Fruit fly (Drosophila melanogaster) whole organism, embryonic: ENCODE measurements around the gene IntS2.

ENCODE experiments used
- Aef1 ChIP-seq: fragments of 200-800 bp; sonication (Bioruptor generic); IDR thresholded peaks from 3 replicates; pipeline ENCODE4 v1.3.6; 2022; ENCODE audit warnings: missing biosample characterization, missing genetic modification characterization
- Bdp1 ChIP-seq: fragments of 200-800 bp; sonication (Bioruptor generic); optimal IDR thresholded peaks from 3 replicates; lab custom pipeline; 2016; ENCODE audit warnings: missing biosample characterization, missing genetic modification characterization
- Blimp-1 ChIP-seq: fragments of 200-800 bp; sonication (Bioruptor generic); optimal IDR thresholded peaks from 3 replicates; lab custom pipeline; 2018; ENCODE audit warnings: missing biosample characterization, missing genetic modification characterization, mild to moderate bottlenecking, moderate library complexity, missing genetic modification reagents
- CG11695 ChIP-seq: fragments of 200-800 bp; sonication (Bioruptor generic); IDR thresholded peaks from 3 replicates; pipeline ENCODE4 v1.3.6; 2022; ENCODE audit warnings: missing biosample characterization, missing genetic modification characterization
- CG13894 ChIP-seq: fragments of 200-800 bp; sonication (Bioruptor generic); optimal IDR thresholded peaks from 3 replicates; lab custom pipeline; 2018; ENCODE audit warnings: missing biosample characterization, mild to moderate bottlenecking, missing genetic modification characterization, moderate library complexity
- CG14014 ChIP-seq: fragments of 200-800 bp; sonication (Bioruptor generic); IDR thresholded peaks from 2 replicates; pipeline ENCODE4 v1.3.6; 2022; ENCODE audit warnings: missing biosample characterization, missing genetic modification characterization
- CG14667 ChIP-seq: fragments of 200-800 bp; sonication (Bioruptor generic); IDR thresholded peaks from 2 replicates; pipeline ENCODE4 v1.3.6; 2022; ENCODE audit warnings: missing biosample characterization, missing genetic modification characterization
- CG14860 ChIP-seq: fragments of 200-800 bp; sonication (Bioruptor generic); IDR thresholded peaks from 3 replicates; pipeline ENCODE4 v1.3.6; 2022; ENCODE audit warnings: missing biosample characterization, missing genetic modification characterization; ENCODE audit not compliant: partially characterized antibody
- CG1603 ChIP-seq: fragments of 200-800 bp; sonication (Bioruptor generic); optimal IDR thresholded peaks from 2 replicates; lab custom pipeline; 2019; ENCODE audit warnings: missing biosample characterization, mild to moderate bottlenecking, missing genetic modification characterization, moderate library complexity
- CG16815 ChIP-seq: fragments of 200-800 bp; sonication (Bioruptor generic); optimal IDR thresholded peaks from 3 replicates; lab custom pipeline; 2017; ENCODE audit warnings: missing biosample characterization, mild to moderate bottlenecking, missing genetic modification characterization
- CG17612 ChIP-seq: fragments of 200-800 bp; sonication (Bioruptor generic); IDR thresholded peaks from 2 replicates; pipeline ENCODE4 v1.3.6; 2022; ENCODE audit warnings: missing biosample characterization, missing genetic modification characterization
- CG17829 ChIP-seq: fragments of 200-800 bp; optimal IDR thresholded peaks from 2 replicates; lab custom pipeline; 2019; ENCODE audit warnings: missing biosample characterization, mild to moderate bottlenecking, missing genetic modification characterization, moderate library complexity
- CG18619 ChIP-seq: fragments of 200-800 bp; sonication (Bioruptor generic); optimal IDR thresholded peaks from 3 replicates; lab custom pipeline; 2017; ENCODE audit warnings: missing biosample characterization, mild to moderate bottlenecking, missing genetic modification characterization
- CG2129 ChIP-seq: fragments of 200-800 bp; sonication (Bioruptor generic); IDR thresholded peaks from 2 replicates; pipeline ENCODE4 v1.3.6; 2022; ENCODE audit warnings: missing biosample characterization, missing genetic modification characterization; ENCODE audit not compliant: partially characterized antibody
- CG32772 ChIP-seq: fragments of 200-800 bp; sonication (Bioruptor generic); IDR thresholded peaks from 2 replicates; pipeline ENCODE4 v1.3.6; 2022; ENCODE audit warnings: missing biosample characterization, missing genetic modification characterization
- CG3726 ChIP-seq: fragments of 200-800 bp; sonication (Bioruptor generic); IDR thresholded peaks from 3 replicates; pipeline ENCODE4, ENCODE4 v1.3.6; 2022; ENCODE audit warnings: missing biosample characterization, missing genetic modification characterization
- CG6765 ChIP-seq: fragments of 200-800 bp; sonication (Bioruptor generic); optimal IDR thresholded peaks from 3 replicates; lab custom pipeline; 2017; ENCODE audit warnings: missing biosample characterization, mild to moderate bottlenecking, missing genetic modification characterization
- CG7271 ChIP-seq: fragments of 200-800 bp; sonication (Bioruptor generic); optimal IDR thresholded peaks from 2 replicates; lab custom pipeline; 2018; ENCODE audit warnings: missing biosample characterization, mild to moderate bottlenecking, missing genetic modification characterization, moderate library complexity
- CG7786 ChIP-seq: fragments of 200-800 bp; sonication (Bioruptor generic); optimal IDR thresholded peaks from 2 replicates; lab custom pipeline; 2016; ENCODE audit warnings: missing biosample characterization, missing genetic modification characterization
- CG7839 ChIP-seq: fragments of 200-800 bp; sonication (Bioruptor generic); optimal IDR thresholded peaks from 3 replicates; lab custom pipeline; 2018; ENCODE audit warnings: missing biosample characterization, mild to moderate bottlenecking, missing genetic modification characterization, moderate library complexity
- Doc3 ChIP-seq: fragments of 200-800 bp; sonication (Bioruptor generic); IDR thresholded peaks from 3 replicates; pipeline ENCODE4 v1.3.6; 2022; ENCODE audit warnings: missing biosample characterization, missing genetic modification characterization; ENCODE audit not compliant: partially characterized antibody
- E2f1 ChIP-seq: fragments of 200-800 bp; sonication (Bioruptor generic); IDR thresholded peaks from 2 replicates; pipeline ENCODE4 v1.3.6; 2022; ENCODE audit warnings: missing biosample characterization, missing genetic modification characterization
- Eip74EF ChIP-seq, 2 experiments: fragments of 200-800 bp in 1 of 2; fragments of >200 bp in 1 of 2; sonication (Bioruptor generic) in 1 of 2; optimal IDR thresholded peaks; 2 replicates each; lab custom pipeline; 2017 to 2019; ENCODE audit warnings: missing biosample characterization in 2 of 2, missing genetic modification characterization in 2 of 2, mild to moderate bottlenecking in 1 of 2, moderate library complexity in 1 of 2
- Hr3 ChIP-seq: fragments of 200-800 bp; sonication (Bioruptor generic); optimal IDR thresholded peaks from 3 replicates; lab custom pipeline; 2016; ENCODE audit warnings: missing biosample characterization, missing genetic modification characterization
- Hr51 ChIP-seq, 2 experiments: fragments of 200-800 bp; sonication (Bioruptor generic); optimal IDR thresholded peaks; 2 replicates in 1 of 2; 3 replicates in 1 of 2; lab custom pipeline; 2016 to 2018; ENCODE audit warnings: missing biosample characterization in 2 of 2, missing genetic modification characterization in 2 of 2, mild to moderate bottlenecking in 1 of 2, moderate library complexity in 1 of 2
- Hr78 ChIP-seq, 2 experiments: fragments of 200-800 bp in 1 of 2; fragments of >200 bp in 1 of 2; sonication (Bioruptor generic) in 1 of 2; optimal IDR thresholded peaks; 2 replicates each; lab custom pipeline; 2017 to 2019; ENCODE audit warnings: missing biosample characterization in 2 of 2, missing genetic modification characterization in 2 of 2, mild to moderate bottlenecking in 1 of 2, moderate library complexity in 1 of 2
- Lim3 ChIP-seq: fragments of 200-800 bp; sonication (Bioruptor generic); IDR thresholded peaks from 2 replicates; pipeline ENCODE4 v1.3.6; 2022; ENCODE audit warnings: missing biosample characterization, missing genetic modification characterization
- Mad ChIP-seq: fragments of 200-800 bp; sonication (Bioruptor generic); optimal IDR thresholded peaks from 2 replicates; lab custom pipeline; 2016; ENCODE audit warnings: missing biosample characterization, missing genetic modification characterization
- Mrtf ChIP-seq: fragments of 200-800 bp; sonication (Bioruptor generic); IDR thresholded peaks from 3 replicates; pipeline ENCODE4 v1.3.6; 2022; ENCODE audit warnings: missing biosample characterization, missing genetic modification characterization
- Sin3A ChIP-seq: fragments of >200 bp; optimal IDR thresholded peaks from 2 replicates; lab custom pipeline; 2018
- Six4 ChIP-seq: fragments of 200-800 bp; sonication (Bioruptor generic); optimal IDR thresholded peaks from 2 replicates; lab custom pipeline; 2016; ENCODE audit warnings: missing biosample characterization, missing genetic modification characterization
- ab ChIP-seq: fragments of 200-800 bp; sonication (Bioruptor generic); optimal IDR thresholded peaks from 2 replicates; lab custom pipeline; 2016; ENCODE audit warnings: missing biosample characterization, missing genetic modification characterization
- ap ChIP-seq: fragments of 200-800 bp; sonication (Bioruptor generic); IDR thresholded peaks from 2 replicates; pipeline ENCODE4 v1.3.6; 2022; ENCODE audit warnings: missing biosample characterization, missing genetic modification characterization
- br ChIP-seq: fragments of >200 bp; optimal IDR thresholded peaks from 2 replicates; lab custom pipeline; 2017
- cas ChIP-seq: fragments of 200-800 bp; sonication (Bioruptor generic); IDR thresholded peaks from 2 replicates; pipeline ENCODE4 v1.3.6; 2022; ENCODE audit warnings: missing biosample characterization, missing genetic modification characterization
- disco-r ChIP-seq: fragments of 200-800 bp; sonication (Bioruptor generic); optimal IDR thresholded peaks from 2 replicates; lab custom pipeline; 2016; ENCODE audit warnings: missing biosample characterization, missing genetic modification characterization
- exex ChIP-seq: fragments of 200-800 bp; sonication (Bioruptor generic); optimal IDR thresholded peaks from 4 replicates; lab custom pipeline; 2018; ENCODE audit warnings: missing biosample characterization, mild to moderate bottlenecking, missing genetic modification characterization, moderate library complexity
- fd96Cb ChIP-seq: fragments of 200-800 bp; sonication (Bioruptor generic); optimal IDR thresholded peaks from 2 replicates; lab custom pipeline; 2018; ENCODE audit warnings: missing biosample characterization, mild to moderate bottlenecking, missing genetic modification characterization, moderate library complexity
- grn ChIP-seq: fragments of 200-800 bp; sonication (Bioruptor generic); optimal IDR thresholded peaks from 3 replicates; lab custom pipeline; 2017; ENCODE audit warnings: missing biosample characterization, missing genetic modification characterization
- hth ChIP-seq: fragments of >200 bp; optimal IDR thresholded peaks from 2 replicates; lab custom pipeline; 2017; ENCODE audit warnings: inconsistent platforms
- insv ChIP-seq, 2 experiments: fragments of 200-800 bp; sonication (Bioruptor generic); optimal IDR thresholded peaks; 3 replicates each; lab custom pipeline; 2016 to 2018; ENCODE audit warnings: missing biosample characterization in 2 of 2, missing genetic modification characterization in 2 of 2
- kah ChIP-seq: fragments of 200-800 bp; sonication (Bioruptor generic); optimal IDR thresholded peaks from 2 replicates; lab custom pipeline; 2018; ENCODE audit warnings: missing biosample characterization, mild to moderate bottlenecking, missing genetic modification characterization
- klu ChIP-seq: fragments of 200-800 bp; sonication (Bioruptor generic); IDR thresholded peaks from 2 replicates; pipeline ENCODE4 v1.3.6; 2022; ENCODE audit warnings: missing biosample characterization, missing genetic modification characterization
- lola ChIP-seq, 3 experiments: fragments of >200 bp in 2 of 3; fragments of 200-800 bp in 1 of 3; sonication (Bioruptor generic) in 1 of 3; optimal IDR thresholded peaks; 2 replicates each; lab custom pipeline; 2017 to 2019; ENCODE audit warnings: missing biosample characterization in 3 of 3, missing genetic modification characterization in 3 of 3, mild to moderate bottlenecking in 1 of 3, moderate library complexity in 1 of 3
- nmo ChIP-seq: fragments of 200-800 bp; sonication (Bioruptor generic); optimal IDR thresholded peaks from 2 replicates; lab custom pipeline; 2018; ENCODE audit warnings: missing biosample characterization, mild to moderate bottlenecking, missing genetic modification characterization, moderate library complexity
- pzg ChIP-seq: fragments of 200-800 bp; sonication (Bioruptor generic); optimal IDR thresholded peaks from 3 replicates; lab custom pipeline; 2018; ENCODE audit warnings: missing biosample characterization, mild to moderate bottlenecking, missing genetic modification characterization, moderate library complexity
- run ChIP-seq: fragments of 200-800 bp; sonication (Bioruptor generic); optimal IDR thresholded peaks from 3 replicates; lab custom pipeline; 2018; ENCODE audit warnings: missing biosample characterization, mild to moderate bottlenecking, missing genetic modification characterization
- scrt ChIP-seq: fragments of 200-800 bp; sonication (Bioruptor generic); optimal IDR thresholded peaks from 2 replicates; lab custom pipeline; 2018; ENCODE audit warnings: missing biosample characterization, mild to moderate bottlenecking, missing genetic modification characterization, moderate library complexity
- sr ChIP-seq: fragments of 200-800 bp; sonication (Bioruptor generic); IDR thresholded peaks from 3 replicates; pipeline ENCODE4 v1.3.6; 2022; ENCODE audit warnings: missing biosample characterization, missing genetic modification characterization
- tio ChIP-seq: fragments of 200-800 bp; sonication (Bioruptor generic); optimal IDR thresholded peaks from 2 replicates; lab custom pipeline; 2017; ENCODE audit warnings: missing biosample characterization, missing genetic modification characterization, inconsistent platforms

Gene IntS2

DNA sequence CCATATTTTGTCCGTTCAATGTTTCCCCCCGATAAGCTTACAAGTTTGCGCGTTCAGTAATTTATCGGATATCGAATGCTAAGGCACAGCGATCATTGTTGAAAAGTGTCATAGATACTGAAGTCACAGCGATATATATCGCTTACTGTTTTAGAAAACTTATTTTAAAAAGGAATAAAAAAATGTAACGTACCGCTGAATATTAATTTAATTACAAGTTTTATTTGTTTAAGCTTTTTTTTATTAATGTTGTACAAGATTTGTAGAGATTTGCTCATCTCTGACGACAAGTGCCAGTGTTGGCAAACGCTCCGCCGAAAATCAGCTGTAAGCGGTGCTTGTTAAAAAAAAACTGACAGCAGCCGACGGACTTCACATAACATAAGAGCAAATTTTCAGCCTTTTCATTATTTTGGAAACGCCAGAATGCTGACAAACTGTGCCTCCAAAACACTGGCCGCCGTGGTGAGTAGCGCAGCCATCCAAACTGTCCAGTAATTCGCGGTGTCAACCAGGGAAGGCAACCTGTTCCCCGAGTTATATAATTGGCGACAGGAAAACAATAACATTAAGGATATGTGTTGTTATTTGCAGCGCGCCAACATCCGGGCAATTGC lies 24.5 kb downstream of the IntS2 start, which contains the start of the genes corolla and ND-24 (continued):
- TF ChIP-seq Blimp-1 (GFP tag; lab: Kevin White, UChicago), result peak; percentile 80
- TF ChIP-seq CG32772 (GFP tag; lab: Robert Waterston, UW), result peak; percentile 91
- TF ChIP-seq klu (GFP tag; lab: Robert Waterston, UW), result peak; percentile 87
- TF ChIP-seq ab (GFP tag; lab: Kevin White, UChicago), result peak; percentile 4
- TF ChIP-seq nmo (GFP tag; lab: Kevin White, UChicago), result peak; percentile 84
- TF ChIP-seq pzg (GFP tag; lab: Kevin White, UChicago), result peak; percentile 70
- peak; percentile 77 for TF ChIP-seq CG11695 (GFP tag; lab: Robert Waterston, UW)
- no peak for TF ChIP-seq sr (GFP tag; lab: Robert Waterston, UW)
- TF ChIP-seq tio (GFP tag; lab: Kevin White, UChicago), result no peak
- peak; percentile 54 for TF ChIP-seq scrt (GFP tag; lab: Kevin White, UChicago)
- TF ChIP-seq Hr51 (GFP tag; optimal IDR thresholded peaks at IDR 0.05; lab: Kevin White, UChicago), result peak; percentile 78 to 82
- peak; percentile 91 for TF ChIP-seq Doc3 (GFP tag; lab: Robert Waterston, UW)
- no peak for TF ChIP-seq Hr78 (GFP tag; optimal IDR thresholded peaks at IDR 0.05; lab: Kevin White, UChicago)
- TF ChIP-seq br (lab: Kevin White, UChicago), result no peak
- no peak for TF ChIP-seq hth (lab: Kevin White, UChicago)
- no peak for TF ChIP-seq grn (GFP tag; lab: Kevin White, UChicago)
- peak; percentile 82 for TF ChIP-seq CG2129
- peak; percentile 73 for TF ChIP-seq disco-r (GFP tag; lab: Kevin White, UChicago)
- TF ChIP-seq insv (GFP tag; optimal IDR thresholded peaks at IDR 0.05; lab: Kevin White, UChicago), result no peak
- TF ChIP-seq kah (GFP tag; lab: Kevin White, UChicago), result peak; percentile 53
- 0 out of 3 replicates have a peak, but pooled peaks have one; percentile 66 for TF ChIP-seq CG3726 (GFP tag; lab: Robert Waterston, UW)
- TF ChIP-seq CG1603 (tag; lab: Kevin White, UChicago), result peak; percentile 65
- peak; percentile 88 for TF ChIP-seq Aef1 (GFP tag; lab: Robert Waterston, UW)
- TF ChIP-seq ap (GFP tag; lab: Robert Waterston, UW), result peak; percentile 78
- TF ChIP-seq CG18619 (GFP tag; lab: Kevin White, UChicago), result peak; percentile 68
- peak; percentile 79 for TF ChIP-seq CG17612 (GFP tag; lab: Robert Waterston, UW)
- TF ChIP-seq Bdp1 (GFP tag; lab: Kevin White, UChicago), result peak; percentile 71
- TF ChIP-seq CG7786 (GFP tag; lab: Kevin White, UChicago), result peak; percentile 77
- TF ChIP-seq CG7839 (tag; lab: Kevin White, UChicago), result no peak
- peak; percentile 49 for TF ChIP-seq CG7271
- TF ChIP-seq CG14667, result peak; percentile 88
- TF ChIP-seq CG6765 (GFP tag; lab: Kevin White, UChicago), result peak; percentile 60
- no peak for TF ChIP-seq exex (tag; lab: Kevin White, UChicago)
- no peak for TF ChIP-seq Eip74EF (GFP tag; optimal IDR thresholded peaks at IDR 0.05; lab: Kevin White, UChicago)
- peak; percentile 90 for TF ChIP-seq cas (GFP tag; lab: Robert Waterston, UW)
- peak; percentile 49; the same call in 1 of the 2 replicates for TF ChIP-seq Lim3 (GFP tag; lab: Robert Waterston, UW)
- no peak for TF ChIP-seq run
- TF ChIP-seq Sin3A, result peak; percentile 75
- peak; percentile 65 for TF ChIP-seq CG16815 (GFP tag; lab: Kevin White, UChicago)
- TF ChIP-seq CG13894 (tag; lab: Kevin White, UChicago), result peak; percentile 85
- TF ChIP-seq CG17829 (tag; lab: Kevin White, UChicago), result peak; percentile 70
- TF ChIP-seq CG14860 (GFP tag; lab: Robert Waterston, UW), result peak; percentile 87
- TF ChIP-seq Mrtf (GFP tag; lab: Robert Waterston, UW), result peak; percentile 71
- TF ChIP-seq Mad (GFP tag; lab: Kevin White, UChicago), result peak; percentile 72
- TF ChIP-seq CG14014 (GFP tag; lab: Robert Waterston, UW), result peak; percentile 75
- TF ChIP-seq E2f1, result peak; percentile 86
- TF ChIP-seq lola (GFP tag; optimal IDR thresholded peaks at IDR 0.05; lab: Kevin White, UChicago), result peak in 1 of 3 experiments; percentile 75
- TF ChIP-seq Six4 (GFP tag; lab: Kevin White, UChicago), result peak; percentile 74
- TF ChIP-seq Hr3 (GFP tag; lab: Kevin White, UChicago), result peak; percentile 87
- TF ChIP-seq fd96Cb (tag; lab: Kevin White, UChicago), result peak; percentile 74
